Worm (Caenorhabditis elegans): ENCODE results near the gene lyst-1.

The lyst-1 gene

DNA sequence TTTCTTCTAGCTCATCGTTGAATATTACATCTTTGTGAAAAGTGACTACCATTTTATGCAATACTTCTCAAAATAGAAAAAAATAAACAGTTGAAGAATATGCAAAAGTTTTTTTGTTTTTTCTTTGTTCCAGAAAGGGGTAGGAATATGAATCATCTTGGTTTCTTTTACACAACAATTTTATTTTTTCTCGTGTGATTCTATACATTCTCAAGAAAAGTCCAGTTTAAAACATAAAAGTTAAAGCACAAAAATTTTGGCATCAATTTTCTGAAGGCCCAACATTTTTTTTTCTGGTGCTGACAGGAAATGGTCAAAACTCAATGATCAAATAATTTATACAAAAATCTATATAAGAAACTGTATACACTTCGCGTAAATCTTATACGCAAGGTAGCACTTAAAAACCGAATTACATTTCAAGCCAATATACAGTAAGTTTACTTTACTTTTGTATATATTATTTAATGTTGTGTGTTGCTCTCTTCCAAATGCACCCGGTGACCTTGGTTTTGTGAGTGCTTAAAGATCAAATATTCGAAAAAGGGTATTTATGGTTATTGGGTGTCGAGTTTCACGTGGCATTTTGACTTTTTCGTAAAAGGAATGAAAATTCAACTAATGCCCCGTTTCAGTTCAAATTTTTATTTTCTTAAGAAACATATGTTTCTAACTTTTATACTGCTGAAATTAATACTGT is 32.3 kb downstream of the lyst-1 start, which contains the start of the genes W03G11.2 and lgc-13:
Gene W03G11.2 (minus strand): TSS at position 101 of the 700 bp plus-strand sequence.
Gene lgc-13 (plus strand): TSS at position 650 of the 700 bp plus-strand sequence.
- TF ChIP-seq unc-62 (GFP tag; optimal IDR thresholded peaks at IDR 0.05) (no peak), nhr-77 (tag; optimal IDR thresholded peaks at IDR 0.05) (no peak), elt-2 (tag; optimal IDR thresholded peaks at IDR 0.05) (no peak)

DNA sequence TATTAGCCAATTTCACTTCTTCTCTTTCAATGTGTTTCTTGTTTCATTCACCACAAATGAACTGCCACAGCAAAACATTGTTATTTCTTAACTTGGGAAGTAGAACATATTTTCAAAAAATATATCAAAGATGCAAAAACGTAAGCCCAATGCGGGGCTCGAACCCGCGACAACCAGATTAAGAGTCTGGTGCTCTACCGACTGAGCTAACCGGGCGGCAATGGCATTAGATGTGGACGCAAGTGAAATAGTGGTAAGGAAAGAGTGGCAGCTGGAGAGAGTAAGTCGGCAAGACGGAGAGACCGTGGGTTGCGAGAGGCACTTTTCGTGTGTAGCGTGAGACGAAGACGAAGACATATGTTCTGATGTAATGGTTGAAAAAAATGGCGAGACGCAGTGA is 34.9 kb downstream of the lyst-1 start:
- TF ChIP-seq ceh-16 (tag; optimal IDR thresholded peaks at IDR 0.05) (no peak), pqm-1 (tag; optimal IDR thresholded peaks at IDR 0.05) (no peak), ztf-4 (tag; optimal IDR thresholded peaks at IDR 0.05) (no peak), egl-27 (tag; optimal IDR thresholded peaks at IDR 0.05) (peak; percentile 48), R02D3.7 (tag; optimal IDR thresholded peaks at IDR 0.05) (peak; percentile 20), unc-39 (tag; optimal IDR thresholded peaks at IDR 0.05) (no peak), nhr-77 (tag; optimal IDR thresholded peaks at IDR 0.05) (peak; percentile 14), fkh-2 (tag; optimal IDR thresholded peaks at IDR 0.05) (peak; percentile 20), mdl-1 (tag; optimal IDR thresholded peaks at IDR 0.05) (no peak), nhr-11 (tag; optimal IDR thresholded peaks at IDR 0.05) (no peak), daf-12 (tag; optimal IDR thresholded peaks at IDR 0.05) (no peak), ceh-9 (tag; optimal IDR thresholded peaks at IDR 0.05) (no peak), elt-3 (tag; optimal IDR thresholded peaks at IDR 0.05) (peak in 1 of 3 experiments; percentile 25), nhr-28 (tag; optimal IDR thresholded peaks at IDR 0.05) (no peak), snpc-4 (tag; optimal IDR thresholded peaks at IDR 0.05) (peak; percentile 3), elt-1 (tag; optimal IDR thresholded peaks at IDR 0.05) (no peak), nhr-23 (tag; optimal IDR thresholded peaks at IDR 0.05) (peak; percentile 55), nhr-67 (tag; optimal IDR thresholded peaks at IDR 0.05) (no peak), skn-1 (tag; optimal IDR thresholded peaks at IDR 0.05) (no peak), ama-1 (optimal IDR thresholded peaks at IDR 0.05) (no peak), zag-1 (tag; optimal IDR thresholded peaks at IDR 0.05) (no peak), ztf-11 (tag; optimal IDR thresholded peaks at IDR 0.05) (peak; percentile 6), sea-2 (GFP tag; optimal IDR thresholded peaks at IDR 0.05) (peak; percentile 81), fkh-10 (GFP tag; optimal IDR thresholded peaks at IDR 0.05) (no peak), tbx-2 (tag; optimal IDR thresholded peaks at IDR 0.05) (peak; percentile 79), elt-2 (tag; optimal IDR thresholded peaks at IDR 0.05) (peak; percentile 42), nhr-237 (tag; optimal IDR thresholded peaks at IDR 0.05) (no peak), jun-1 (tag; optimal IDR thresholded peaks at IDR 0.05) (peak; percentile 20), lsy-12 (tag; optimal IDR thresholded peaks at IDR 0.05) (peak; percentile 65), hmg-11 (tag; optimal IDR thresholded peaks at IDR 0.05) (no peak), egl-5 (tag; optimal IDR thresholded peaks at IDR 0.05) (peak; percentile 26), aly-2 (tag; optimal IDR thresholded peaks at IDR 0.05) (no peak), nfya-1 (tag; optimal IDR thresholded peaks at IDR 0.05; ENCODE audit: insufficient read depth) (peak; percentile 67), nhr-76 (tag; optimal IDR thresholded peaks at IDR 0.05) (peak; percentile 33), fos-1 (tag; optimal IDR thresholded peaks at IDR 0.05) (no peak), lin-39 (tag; optimal IDR thresholded peaks at IDR 0.05) (peak; percentile 75), nhr-12 (tag; optimal IDR thresholded peaks at IDR 0.05) (no peak), eor-1 (tag; optimal IDR thresholded peaks at IDR 0.05) (no peak), unc-62 (GFP tag; optimal IDR thresholded peaks at IDR 0.05) (peak; percentile 17), nhr-43 (tag; optimal IDR thresholded peaks at IDR 0.05; ENCODE audit: poor library complexity, severe bottlenecking) (peak; percentile 85), ceh-28 (tag; optimal IDR thresholded peaks at IDR 0.05) (peak; percentile 41), mml-1 (tag; optimal IDR thresholded peaks at IDR 0.05) (no peak), ceh-82 (tag; optimal IDR thresholded peaks at IDR 0.05) (peak; percentile 78), pha-4 (tag; optimal IDR thresholded peaks at IDR 0.05) (no peak), ZK546.5 (tag; optimal IDR thresholded peaks at IDR 0.05) (no peak), lin-15B (tag; optimal IDR thresholded peaks at IDR 0.05) (peak; percentile 4), nhr-25 (tag; optimal IDR thresholded peaks at IDR 0.05) (peak; percentile 25)
